Worm (Caenorhabditis elegans) whole organism, L2 larva: ENCODE measurements around the gene C15H9.11.

Source experiments
- C34F6.9 ChIP-seq: fragments of 150-350 bp; optimal IDR thresholded peaks from 2 replicates; lab custom pipeline; 2014; ENCODE audit warnings: missing biosample characterization, missing genetic modification characterization
- F13H6.1 ChIP-seq: sonication (generic microtip); optimal IDR thresholded peaks from 2 replicates; lab custom pipeline; 2016; ENCODE audit warnings: missing genetic modification characterization, missing compliant biosample characterization
- alr-1 ChIP-seq: fragments of 150-350 bp; optimal IDR thresholded peaks from 2 replicates; lab custom pipeline; 2014; ENCODE audit warnings: missing biosample characterization, missing genetic modification characterization
- ceh-16 ChIP-seq: fragments of 150-350 bp; optimal IDR thresholded peaks from 2 replicates; lab custom pipeline; 2014; ENCODE audit warnings: missing biosample characterization, missing genetic modification characterization
- crh-2 ChIP-seq: sonication (generic microtip); optimal IDR thresholded peaks from 2 replicates; lab custom pipeline; 2017; ENCODE audit warnings: missing biosample characterization, missing genetic modification characterization
- dmd-4 ChIP-seq: sonication (generic microtip); optimal IDR thresholded peaks from 2 replicates; lab custom pipeline; 2017; ENCODE audit warnings: missing biosample characterization, missing genetic modification characterization
- egl-27 ChIP-seq: sonication (generic microtip); optimal IDR thresholded peaks from 3 replicates; lab custom pipeline; 2017; ENCODE audit warnings: missing biosample characterization, missing genetic modification reagents, missing genetic modification characterization
- elt-1 ChIP-seq: fragments of 150-350 bp; optimal IDR thresholded peaks from 2 replicates; lab custom pipeline; 2014; ENCODE audit warnings: missing biosample characterization, missing genetic modification characterization
- fos-1 ChIP-seq: fragments of 150-350 bp; optimal IDR thresholded peaks from 2 replicates; lab custom pipeline; 2014; ENCODE audit warnings: missing biosample characterization, missing genetic modification characterization
- gmeb-1 ChIP-seq: fragments of 150-350 bp; optimal IDR thresholded peaks from 2 replicates; lab custom pipeline; 2014; ENCODE audit warnings: missing biosample characterization, missing genetic modification characterization
- lin-13 ChIP-seq: fragments of 150-350 bp; optimal IDR thresholded peaks from 2 replicates; lab custom pipeline; 2014; ENCODE audit warnings: missing biosample characterization, missing genetic modification reagents, missing genetic modification characterization
- lin-39 ChIP-seq: fragments of 150-350 bp; optimal IDR thresholded peaks from 2 replicates; lab custom pipeline; 2014; ENCODE audit warnings: missing biosample characterization, missing genetic modification reagents, missing genetic modification characterization
- lsy-2 ChIP-seq, 2 experiments: fragments of 150-350 bp in 1 of 2; sonication (generic microtip) in 1 of 2; optimal IDR thresholded peaks; 2 replicates each; lab custom pipeline; 2014 to 2017; ENCODE audit warnings: missing biosample characterization in 2 of 2, missing genetic modification characterization in 2 of 2
- mab-5 ChIP-seq: fragments of 150-350 bp; optimal IDR thresholded peaks from 2 replicates; lab custom pipeline; 2014; ENCODE audit warnings: missing biosample characterization, missing genetic modification characterization
- mbf-1 ChIP-seq: sonication (generic microtip); optimal IDR thresholded peaks from 2 replicates; lab custom pipeline; 2017; ENCODE audit warnings: missing biosample characterization, missing genetic modification characterization
- mdl-1 ChIP-seq, 2 experiments: fragments of 150-350 bp in 1 of 2; sonication (generic microtip) in 1 of 2; optimal IDR thresholded peaks; 2 replicates each; lab custom pipeline; 2017; ENCODE audit warnings: missing biosample characterization in 2 of 2, missing genetic modification characterization in 2 of 2
- nhr-10 ChIP-seq: sonication (generic microtip); optimal IDR thresholded peaks from 2 replicates; lab custom pipeline; 2017; ENCODE audit warnings: missing biosample characterization, missing genetic modification characterization
- nhr-11 ChIP-seq: fragments of 150-350 bp; optimal IDR thresholded peaks from 2 replicates; lab custom pipeline; 2014; ENCODE audit warnings: missing biosample characterization, missing genetic modification characterization
- nhr-129 ChIP-seq: fragments of 150-350 bp; optimal IDR thresholded peaks from 2 replicates; lab custom pipeline; 2014; ENCODE audit warnings: missing biosample characterization, missing genetic modification characterization
- nhr-21 ChIP-seq: fragments of 150-350 bp; optimal IDR thresholded peaks from 2 replicates; lab custom pipeline; 2014; ENCODE audit warnings: missing biosample characterization, missing genetic modification characterization
- nhr-23 ChIP-seq: fragments of 150-350 bp; optimal IDR thresholded peaks from 2 replicates; lab custom pipeline; 2014; ENCODE audit warnings: missing biosample characterization, missing genetic modification reagents, missing genetic modification characterization
- nhr-237 ChIP-seq: fragments of 150-350 bp; optimal IDR thresholded peaks from 2 replicates; lab custom pipeline; 2014; ENCODE audit warnings: missing biosample characterization, missing genetic modification characterization
- nhr-25 ChIP-seq: fragments of 150-350 bp; sonication (generic microtip); optimal IDR thresholded peaks from 3 replicates; lab custom pipeline; 2014; ENCODE audit warnings: missing biosample characterization, missing genetic modification characterization
- nhr-77 ChIP-seq: fragments of 150-350 bp; optimal IDR thresholded peaks from 2 replicates; lab custom pipeline; 2014; ENCODE audit warnings: missing biosample characterization, missing genetic modification characterization
- peb-1 ChIP-seq: fragments of 150-350 bp; optimal IDR thresholded peaks from 2 replicates; lab custom pipeline; 2014; ENCODE audit warnings: missing biosample characterization, missing genetic modification characterization
- sem-4 ChIP-seq: fragments of 150-350 bp; optimal IDR thresholded peaks from 2 replicates; lab custom pipeline; 2014; ENCODE audit warnings: missing biosample characterization, missing genetic modification reagents, missing genetic modification characterization
- sma-9 ChIP-seq, 2 experiments: fragments of 150-350 bp in 1 of 2; sonication (generic microtip) in 1 of 2; optimal IDR thresholded peaks; 2 replicates each; lab custom pipeline; 2014 to 2016; ENCODE audit warnings: missing genetic modification characterization in 2 of 2, mild to moderate bottlenecking in 1 of 2, missing biosample characterization in 1 of 2, missing compliant biosample characterization in 1 of 2, missing genetic modification reagents in 1 of 2, moderate library complexity in 1 of 2
- unc-55 ChIP-seq: fragments of 150-350 bp; sonication (generic microtip); optimal IDR thresholded peaks from 3 replicates; lab custom pipeline; 2014; ENCODE audit warnings: missing biosample characterization, missing genetic modification reagents, missing genetic modification characterization
- unc-62 ChIP-seq: fragments of 150-350 bp; optimal IDR thresholded peaks from 2 replicates; lab custom pipeline; 2014; ENCODE audit warnings: missing biosample characterization, missing genetic modification reagents, missing genetic modification characterization
- ztf-1 ChIP-seq: fragments of 200-800 bp; sonication (Bioruptor generic); conservative IDR thresholded peaks from 2 replicates; pipeline ENCODE4 v1.3.6; 2022; ENCODE audit warnings: missing genetic modification characterization, missing compliant biosample characterization
- ztf-11 ChIP-seq: sonication (generic microtip); optimal IDR thresholded peaks from 2 replicates; lab custom pipeline; 2017; ENCODE audit warnings: missing biosample characterization, missing genetic modification characterization
- ztf-4 ChIP-seq: fragments of 150-350 bp; optimal IDR thresholded peaks from 2 replicates; lab custom pipeline; 2014; ENCODE audit warnings: missing biosample characterization, missing genetic modification characterization

The C15H9.11 gene

ce11 chrX:6129277-6129676 lies 26.1 kb upstream of the C15H9.11 start:
- TF ChIP-seq nhr-21 (tag; lab: Kevin White, UChicago) (no peak), crh-2 (tag; lab: Kevin White, UChicago) (peak; percentile 55), sma-9 (GFP tag; optimal IDR thresholded peaks at IDR 0.05; lab: Kevin White, UChicago) (peak; percentile 29), sma-9 (tag; optimal IDR thresholded peaks at IDR 0.05; lab: Kevin White, UChicago) (no peak), F13H6.1 (peak; percentile 27), ceh-16 (tag; lab: Kevin White, UChicago) (no peak), fos-1 (tag; lab: Kevin White, UChicago) (peak; percentile 62)

- TF ChIP-seq nhr-129 (tag; lab: Kevin White, UChicago) (no peak), sma-9 (GFP tag; optimal IDR thresholded peaks at IDR 0.05; lab: Kevin White, UChicago) (peak; percentile 10), sma-9 (tag; optimal IDR thresholded peaks at IDR 0.05; lab: Kevin White, UChicago) (no peak), nhr-77 (no peak)
These were observed 25.6 kb upstream of the C15H9.11 start for ce11 chrX:6128773-6129172.

- TF ChIP-seq gmeb-1 (tag; lab: Kevin White, UChicago) = no peak
- TF ChIP-seq egl-27 (tag; lab: Kevin White, UChicago) = no peak
- peak; percentile 25 for TF ChIP-seq F13H6.1
- peak; percentile 17 for TF ChIP-seq sem-4 (tag; lab: Kevin White, UChicago)
- TF ChIP-seq mdl-1 (tag; optimal IDR thresholded peaks at IDR 0.05; lab: Kevin White, UChicago) = no peak
- no peak for TF ChIP-seq ztf-11
- peak; percentile 24 for TF ChIP-seq sma-9 (GFP tag; optimal IDR thresholded peaks at IDR 0.05; lab: Kevin White, UChicago)
- no peak for TF ChIP-seq sma-9 (tag; optimal IDR thresholded peaks at IDR 0.05; lab: Kevin White, UChicago)
- no peak for TF ChIP-seq nhr-237
- TF ChIP-seq ztf-4 (tag; lab: Kevin White, UChicago) = no peak
- TF ChIP-seq lin-39 (tag; lab: Kevin White, UChicago) = no peak
- no peak for TF ChIP-seq nhr-10 (tag; lab: Kevin White, UChicago)
- peak; percentile 22 for TF ChIP-seq unc-55 (GFP tag; lab: Kevin White, UChicago)
- no peak for TF ChIP-seq unc-62 (GFP tag; lab: Kevin White, UChicago)
- TF ChIP-seq C34F6.9 = peak; percentile 47
- TF ChIP-seq dmd-4 = no peak
- peak; percentile 58 for TF ChIP-seq nhr-129 (tag; lab: Kevin White, UChicago)
- no peak for TF ChIP-seq elt-1
- no peak for TF ChIP-seq lin-13 (GFP tag; lab: Kevin White, UChicago)
- TF ChIP-seq alr-1 (tag; lab: Kevin White, UChicago) = no peak
- TF ChIP-seq lsy-2 (tag; optimal IDR thresholded peaks at IDR 0.05; lab: Kevin White, UChicago) = peak in 1 of 2 experiments; percentile 29
- TF ChIP-seq ceh-16 (tag; lab: Kevin White, UChicago) = no peak
These were observed 25.1 kb upstream of the C15H9.11 start, which contains the start of gene C15H9.9 for ce11 chrX:6128225-6128686. Gene C15H9.9, minus strand, starts transcription at chrX:6128275.

ce11 chrX:6122026-6122425 lies 18.8 kb upstream of the C15H9.11 start, which contains the start of gene nnt-1:
Gene nnt-1, plus strand, starts transcription at chrX:6122311.
- TF ChIP-seq gmeb-1 (tag; lab: Kevin White, UChicago) (no peak), nhr-129 (tag; lab: Kevin White, UChicago) (peak; percentile 7), sma-9 (GFP tag; optimal IDR thresholded peaks at IDR 0.05; lab: Kevin White, UChicago) (peak; percentile 12), sma-9 (tag; optimal IDR thresholded peaks at IDR 0.05; lab: Kevin White, UChicago) (no peak), C34F6.9 (peak; percentile 42)

ce11 chrX:6121279-6121678 lies 18.1 kb upstream of the C15H9.11 start:
- TF ChIP-seq mbf-1 (tag; lab: Kevin White, UChicago) (no peak), lsy-2 (tag; optimal IDR thresholded peaks at IDR 0.05; lab: Kevin White, UChicago) (no peak), nhr-11 (tag; lab: Kevin White, UChicago) (no peak), unc-55 (GFP tag; lab: Kevin White, UChicago) (no peak), nhr-25 (no peak), dmd-4 (no peak), mab-5 (tag; lab: Kevin White, UChicago) (no peak), ztf-1 (no peak), nhr-10 (tag; lab: Kevin White, UChicago) (no peak), nhr-23 (no peak), peb-1 (tag; lab: Kevin White, UChicago) (no peak), alr-1 (tag; lab: Kevin White, UChicago) (no peak), ztf-4 (tag; lab: Kevin White, UChicago) (no peak), nhr-237 (no peak), nhr-129 (tag; lab: Kevin White, UChicago) (no peak)
